Fruit fly (Drosophila melanogaster) whole organism, embryonic: Measurements from ENCODE around the gene Pgant35A.

Experiments used
- Abd-B ChIP-seq: fragments of 200-800 bp; sonication (Bioruptor generic); optimal IDR thresholded peaks from 2 replicates; lab custom pipeline; 2018; ENCODE audit warnings: missing biosample characterization, mild to moderate bottlenecking, missing genetic modification characterization, moderate library complexity
- Bgb ChIP-seq: fragments of 200-800 bp; sonication (Bioruptor generic); IDR thresholded peaks from 2 replicates; pipeline ENCODE4 v1.3.6; 2022; ENCODE audit warnings: missing biosample characterization, missing genetic modification characterization; ENCODE audit not compliant: partially characterized antibody
- Blimp-1 ChIP-seq: fragments of 200-800 bp; sonication (Bioruptor generic); optimal IDR thresholded peaks from 3 replicates; lab custom pipeline; 2018; ENCODE audit warnings: missing biosample characterization, missing genetic modification characterization, mild to moderate bottlenecking, moderate library complexity, missing genetic modification reagents
- CG13775 ChIP-seq: fragments of 200-800 bp; sonication (Bioruptor generic); optimal IDR thresholded peaks from 3 replicates; lab custom pipeline; 2017; ENCODE audit warnings: missing biosample characterization, mild to moderate bottlenecking, missing genetic modification characterization
- CG16813 ChIP-seq: fragments of 200-800 bp; sonication (Bioruptor generic); IDR thresholded peaks from 3 replicates; pipeline ENCODE4 v1.3.6; 2022; ENCODE audit warnings: missing biosample characterization, missing genetic modification characterization; ENCODE audit not compliant: partially characterized antibody
- CG17829 ChIP-seq: fragments of 200-800 bp; optimal IDR thresholded peaks from 2 replicates; lab custom pipeline; 2019; ENCODE audit warnings: missing biosample characterization, mild to moderate bottlenecking, missing genetic modification characterization, moderate library complexity
- CG18599 ChIP-seq: fragments of 200-800 bp; sonication (Bioruptor generic); optimal IDR thresholded peaks from 3 replicates; lab custom pipeline; 2017; ENCODE audit warnings: missing biosample characterization, missing genetic modification characterization, mild to moderate bottlenecking, moderate library complexity, missing genetic modification reagents
- CG2199 ChIP-seq: fragments of 200-800 bp; sonication (Bioruptor generic); IDR thresholded peaks from 3 replicates; pipeline ENCODE4 v1.3.6; 2022; ENCODE audit warnings: missing biosample characterization, missing genetic modification characterization
- CG30403 ChIP-seq: fragments of 200-800 bp; sonication (Bioruptor generic); optimal IDR thresholded peaks from 3 replicates; lab custom pipeline; 2016; ENCODE audit warnings: missing biosample characterization, missing genetic modification characterization
- CG31365 ChIP-seq: fragments of 200-800 bp; sonication (Bioruptor generic); optimal IDR thresholded peaks from 2 replicates; lab custom pipeline; 2018; ENCODE audit warnings: missing biosample characterization, mild to moderate bottlenecking, missing genetic modification characterization
- CG31441 ChIP-seq: fragments of 200-800 bp; sonication (Bioruptor generic); IDR thresholded peaks from 2 replicates; pipeline ENCODE4 v1.3.6; 2022; ENCODE audit warnings: missing biosample characterization, missing genetic modification characterization
- CG32532 ChIP-seq: fragments of 200-800 bp; sonication (Bioruptor generic); IDR thresholded peaks from 2 replicates; pipeline ENCODE4 v1.3.6; 2022; ENCODE audit warnings: missing biosample characterization, missing genetic modification characterization
- CG3281 ChIP-seq: fragments of 200-800 bp; sonication (Bioruptor generic); optimal IDR thresholded peaks from 3 replicates; lab custom pipeline; 2017; ENCODE audit warnings: missing biosample characterization, mild to moderate bottlenecking, missing genetic modification characterization
- CG3847 ChIP-seq: fragments of 200-800 bp; sonication (Bioruptor generic); IDR thresholded peaks from 2 replicates; pipeline ENCODE4 v1.3.6; 2022; ENCODE audit warnings: missing biosample characterization, missing genetic modification characterization
- CG4360 ChIP-seq: fragments of 200-800 bp; sonication (Bioruptor generic); IDR thresholded peaks from 2 replicates; pipeline ENCODE4 v1.3.6; 2022; ENCODE audit warnings: missing biosample characterization, missing genetic modification characterization
- CG6813 ChIP-seq: fragments of 200-800 bp; sonication (Bioruptor generic); optimal IDR thresholded peaks from 2 replicates; lab custom pipeline; 2017; ENCODE audit warnings: missing biosample characterization, missing genetic modification characterization, mild to moderate bottlenecking, moderate library complexity, missing genetic modification reagents
- CG7786 ChIP-seq: fragments of 200-800 bp; sonication (Bioruptor generic); optimal IDR thresholded peaks from 2 replicates; lab custom pipeline; 2016; ENCODE audit warnings: missing biosample characterization, missing genetic modification characterization
- CG8765 ChIP-seq: fragments of 200-800 bp; sonication (Bioruptor generic); IDR thresholded peaks from 2 replicates; pipeline ENCODE4 v1.3.6; 2022; ENCODE audit warnings: missing biosample characterization, missing genetic modification characterization
- CG8944 ChIP-seq: fragments of 200-800 bp; sonication (Bioruptor generic); optimal IDR thresholded peaks from 3 replicates; lab custom pipeline; 2016; ENCODE audit warnings: missing biosample characterization, missing genetic modification characterization
- CG9817 ChIP-seq: fragments of 200-800 bp; sonication (Bioruptor generic); optimal IDR thresholded peaks from 2 replicates; lab custom pipeline; 2018; ENCODE audit warnings: missing biosample characterization, mild to moderate bottlenecking, missing genetic modification characterization, moderate library complexity
- Chrac-16 ChIP-seq: fragments of 200-800 bp; sonication (Bioruptor generic); optimal IDR thresholded peaks from 3 replicates; lab custom pipeline; 2016; ENCODE audit warnings: missing biosample characterization, missing genetic modification characterization
- CoRest ChIP-seq: fragments of 200-800 bp; sonication (Bioruptor generic); optimal IDR thresholded peaks from 3 replicates; lab custom pipeline; 2018; ENCODE audit warnings: missing biosample characterization, mild to moderate bottlenecking, missing genetic modification characterization, moderate library complexity
- D ChIP-seq, 2 experiments: fragments of 200-800 bp in 1 of 2; fragments of >200 bp in 1 of 2; sonication (Bioruptor generic) in 1 of 2; optimal IDR thresholded peaks; 2 replicates in 1 of 2; 3 replicates in 1 of 2; lab custom pipeline; 2017; ENCODE audit warnings: mild to moderate bottlenecking in 1 of 2, missing biosample characterization in 1 of 2, missing genetic modification characterization in 1 of 2, missing genetic modification reagents in 1 of 2
- Dip2 ChIP-seq: fragments of 200-800 bp; sonication (Bioruptor generic); IDR thresholded peaks from 2 replicates; pipeline ENCODE4 v1.3.6; 2022; ENCODE audit warnings: missing biosample characterization, missing genetic modification characterization
- E2f1 ChIP-seq: fragments of 200-800 bp; sonication (Bioruptor generic); IDR thresholded peaks from 2 replicates; pipeline ENCODE4 v1.3.6; 2022; ENCODE audit warnings: missing biosample characterization, missing genetic modification characterization
- Fer2 ChIP-seq: fragments of 200-800 bp; sonication (Bioruptor generic); optimal IDR thresholded peaks from 2 replicates; lab custom pipeline; 2018; ENCODE audit warnings: missing biosample characterization, mild to moderate bottlenecking, missing genetic modification characterization, moderate library complexity
- Med ChIP-seq: fragments of 200-800 bp; sonication (Bioruptor generic); peaks from one replicate; lab custom pipeline; 2016; ENCODE audit warnings: missing biosample characterization, missing genetic modification characterization, mild to moderate bottlenecking, inconsistent platforms, moderate library complexity
- Nf-YC ChIP-seq: fragments of 200-800 bp; optimal IDR thresholded peaks from 3 replicates; lab custom pipeline; 2019; ENCODE audit warnings: missing biosample characterization, mild to moderate bottlenecking, missing genetic modification characterization, moderate library complexity
- Sin3A ChIP-seq: fragments of >200 bp; optimal IDR thresholded peaks from 2 replicates; lab custom pipeline; 2018
- Sox100B ChIP-seq: fragments of 200-800 bp; sonication (Bioruptor generic); optimal IDR thresholded peaks from 3 replicates; lab custom pipeline; 2018; ENCODE audit warnings: missing biosample characterization, mild to moderate bottlenecking, missing genetic modification characterization
- Ssrp ChIP-seq: fragments of 200-800 bp; sonication (Bioruptor generic); optimal IDR thresholded peaks from 2 replicates; lab custom pipeline; 2018; ENCODE audit warnings: missing biosample characterization, mild to moderate bottlenecking, missing genetic modification characterization, moderate library complexity
- Stat92E ChIP-seq, 3 experiments: fragments of >200 bp in 2 of 3; fragments of 200-800 bp in 1 of 3; sonication (Bioruptor generic) in 1 of 3; optimal IDR thresholded peaks; 2 replicates each; lab custom pipeline; 2017 to 2019; ENCODE audit warnings: missing biosample characterization in 3 of 3, missing genetic modification characterization in 3 of 3, mild to moderate bottlenecking in 1 of 3, moderate library complexity in 1 of 3
- dimm ChIP-seq: fragments of 200-800 bp; sonication (Bioruptor generic); IDR thresholded peaks from 2 replicates; pipeline ENCODE4 v1.3.6; 2022; ENCODE audit warnings: missing biosample characterization, missing genetic modification characterization
- dpn ChIP-seq, 2 experiments: fragments of 200-800 bp; sonication (Bioruptor generic); optimal IDR thresholded peaks; 3 replicates each; lab custom pipeline; 2016; ENCODE audit warnings: missing biosample characterization in 2 of 2, missing genetic modification characterization in 2 of 2
- gem ChIP-seq: fragments of 200-800 bp; sonication (Bioruptor generic); optimal IDR thresholded peaks from 2 replicates; lab custom pipeline; 2019; ENCODE audit warnings: missing biosample characterization, mild to moderate bottlenecking, missing genetic modification characterization, moderate library complexity
- grau ChIP-seq: fragments of 200-800 bp; optimal IDR thresholded peaks from 3 replicates; lab custom pipeline; 2019; ENCODE audit warnings: missing biosample characterization, mild to moderate bottlenecking, missing genetic modification characterization, moderate library complexity
- lab ChIP-seq: fragments of 200-800 bp; sonication (Bioruptor generic); optimal IDR thresholded peaks from 3 replicates; lab custom pipeline; 2017; ENCODE audit warnings: missing biosample characterization, missing genetic modification characterization, mild to moderate bottlenecking, moderate library complexity, missing genetic modification reagents
- lilli ChIP-seq: fragments of 200-800 bp; sonication (Bioruptor generic); optimal IDR thresholded peaks from 3 replicates; lab custom pipeline; 2016; ENCODE audit warnings: missing biosample characterization, missing genetic modification characterization
- prd ChIP-seq, 3 experiments: fragments of >200 bp in 2 of 3; fragments of 200-800 bp in 1 of 3; sonication (Bioruptor generic) in 1 of 3; optimal IDR thresholded peaks in 2 of 3; IDR thresholded peaks in 1 of 3; 2 replicates in 2 of 3; 3 replicates in 1 of 3; pipeline versions ENCODE4 v1.3.6 to Lab custom; 2017 to 2022; ENCODE audit warnings: missing biosample characterization in 1 of 3, missing genetic modification characterization in 1 of 3
- pzg ChIP-seq: fragments of 200-800 bp; sonication (Bioruptor generic); optimal IDR thresholded peaks from 3 replicates; lab custom pipeline; 2018; ENCODE audit warnings: missing biosample characterization, mild to moderate bottlenecking, missing genetic modification characterization, moderate library complexity
- rib ChIP-seq: fragments of 200-800 bp; sonication (Bioruptor generic); IDR thresholded peaks from 2 replicates; pipeline ENCODE4 v1.3.6; 2022; ENCODE audit warnings: missing biosample characterization, missing genetic modification characterization
- sd ChIP-seq: fragments of 200-800 bp; sonication (Bioruptor generic); optimal IDR thresholded peaks from 3 replicates; lab custom pipeline; 2018; ENCODE audit warnings: missing biosample characterization, mild to moderate bottlenecking, missing genetic modification characterization, moderate library complexity
- sr ChIP-seq: fragments of 200-800 bp; sonication (Bioruptor generic); IDR thresholded peaks from 3 replicates; pipeline ENCODE4 v1.3.6; 2022; ENCODE audit warnings: missing biosample characterization, missing genetic modification characterization
- tio ChIP-seq: fragments of 200-800 bp; sonication (Bioruptor generic); optimal IDR thresholded peaks from 2 replicates; lab custom pipeline; 2017; ENCODE audit warnings: missing biosample characterization, missing genetic modification characterization, inconsistent platforms
- tup ChIP-seq: fragments of 200-800 bp; sonication (Bioruptor generic); optimal IDR thresholded peaks from 2 replicates; lab custom pipeline; 2016; ENCODE audit warnings: missing biosample characterization, mild to moderate bottlenecking, missing genetic modification characterization, moderate library complexity
- tx ChIP-seq: fragments of 200-800 bp; sonication (Bioruptor generic); optimal IDR thresholded peaks from 2 replicates; lab custom pipeline; 2016; ENCODE audit warnings: missing biosample characterization, missing genetic modification characterization
- zfh2 ChIP-seq: fragments of 200-800 bp; sonication (Bioruptor generic); optimal IDR thresholded peaks from 2 replicates; lab custom pipeline; 2016; ENCODE audit warnings: missing biosample characterization, missing genetic modification characterization

Pgant35A gene

DNA sequence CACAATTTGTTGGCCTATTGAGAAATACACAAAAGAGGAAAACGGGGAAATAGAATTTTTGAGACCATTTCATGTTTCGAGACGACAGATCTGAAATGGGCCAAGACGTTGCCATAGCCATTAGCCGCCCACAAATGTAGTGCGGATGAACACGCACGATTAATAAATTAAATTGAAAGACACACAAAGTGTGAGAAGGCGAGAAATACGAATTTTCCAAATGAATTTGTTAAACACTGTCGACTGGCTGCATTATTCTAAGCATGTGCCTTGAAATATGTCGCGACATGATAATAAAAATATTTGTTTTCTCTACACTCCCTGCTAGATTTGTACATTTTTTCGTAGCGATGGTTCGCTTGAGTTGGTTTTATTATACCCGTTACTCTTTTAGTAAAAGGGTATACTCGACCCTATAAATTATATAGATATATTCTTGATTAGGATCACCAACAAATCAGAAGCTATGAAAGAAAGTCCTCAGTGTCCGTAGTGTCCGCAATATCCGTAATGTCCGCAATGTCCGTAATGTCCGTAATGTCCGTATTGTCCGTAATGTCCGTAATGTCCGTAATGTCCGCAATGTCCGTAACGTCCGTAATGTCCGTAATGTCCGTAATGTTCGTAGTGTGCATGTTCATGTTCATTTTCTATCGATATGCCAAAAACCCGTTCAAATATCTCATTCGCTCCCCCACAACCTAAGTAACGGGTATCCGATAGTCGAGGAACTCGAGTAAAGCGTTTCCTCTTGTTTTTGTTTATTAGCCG lies 17.6 kb downstream of the Pgant35A start (continued):
- no peak for TF ChIP-seq tup (GFP tag; lab: Kevin White, UChicago)
- peak; percentile 42; the same call in 1 of the 2 replicates for TF ChIP-seq CG3847 (GFP tag; lab: Robert Waterston, UW)
- TF ChIP-seq Fer2: no peak
- TF ChIP-seq Abd-B (GFP tag; lab: Kevin White, UChicago): peak; percentile 55
- TF ChIP-seq CG31441 (GFP tag; lab: Robert Waterston, UW): peak; percentile 64
- TF ChIP-seq CG7786 (GFP tag; lab: Kevin White, UChicago): peak; percentile 9
- no peak for TF ChIP-seq CG8765 (GFP tag; lab: Robert Waterston, UW)
- TF ChIP-seq CG30403: peak; percentile 64
- TF ChIP-seq Dip2 (GFP tag; lab: Robert Waterston, UW): no peak
- TF ChIP-seq Sox100B (GFP tag; lab: Kevin White, UChicago): peak; percentile 60
- TF ChIP-seq Ssrp (tag; lab: Kevin White, UChicago): peak; percentile 42
- TF ChIP-seq CG18599: peak; percentile 1
- peak; percentile 38 for TF ChIP-seq E2f1 (GFP tag; lab: Robert Waterston, UW)
- TF ChIP-seq prd (optimal IDR thresholded peaks at IDR 0.05; lab: Kevin White, UChicago): no peak
- TF ChIP-seq prd (GFP tag; IDR thresholded peaks at IDR 0.05; lab: Robert Waterston, UW): peak; percentile 52
- no peak for TF ChIP-seq Sin3A
- peak; percentile 40 for TF ChIP-seq CG3281
- peak; percentile 70 for TF ChIP-seq Med (GFP tag; lab: Kevin White, UChicago)
- peak; percentile 39 for TF ChIP-seq Blimp-1 (GFP tag; lab: Kevin White, UChicago)
- TF ChIP-seq CG17829 (tag; lab: Kevin White, UChicago): peak; percentile 33
- peak; percentile 9 for TF ChIP-seq Chrac-16 (GFP tag; lab: Kevin White, UChicago)
- TF ChIP-seq sr (GFP tag; lab: Robert Waterston, UW): peak; percentile 93
- TF ChIP-seq tio (GFP tag; lab: Kevin White, UChicago): peak; percentile 46
- TF ChIP-seq lab: peak; percentile 6
- TF ChIP-seq rib (GFP tag; lab: Robert Waterston, UW): no peak
- peak; percentile 16; the same call in 1 of the 2 replicates for TF ChIP-seq CG32532 (GFP tag; lab: Robert Waterston, UW)
- no peak for TF ChIP-seq Stat92E (GFP tag; optimal IDR thresholded peaks at IDR 0.05; lab: Kevin White, UChicago)
- peak; percentile 59 for TF ChIP-seq CoRest
- no peak for TF ChIP-seq CG16813
- TF ChIP-seq lilli (GFP tag; lab: Kevin White, UChicago): peak; percentile 52
- no peak for TF ChIP-seq pzg
- TF ChIP-seq Nf-YC (tag; lab: Kevin White, UChicago): peak; percentile 7
- TF ChIP-seq tx (GFP tag; lab: Kevin White, UChicago): no peak
- TF ChIP-seq CG9817 (tag; lab: Kevin White, UChicago): no peak
- TF ChIP-seq CG8944 (GFP tag; lab: Kevin White, UChicago): peak; percentile 12
- no peak for TF ChIP-seq D (optimal IDR thresholded peaks at IDR 0.05; lab: Kevin White, UChicago)
- peak; percentile 15 for TF ChIP-seq D (GFP tag; optimal IDR thresholded peaks at IDR 0.05; lab: Kevin White, UChicago)
- no peak for TF ChIP-seq dimm (GFP tag; lab: Robert Waterston, UW)
- TF ChIP-seq zfh2 (GFP tag; lab: Kevin White, UChicago): peak; percentile 34
- TF ChIP-seq grau (tag; lab: Kevin White, UChicago): peak; percentile 50
- TF ChIP-seq CG31365 (tag; lab: Kevin White, UChicago): no peak
- 0 out of 2 replicates have a peak, but pooled peaks have one; percentile 11 for TF ChIP-seq CG4360 (GFP tag; lab: Robert Waterston, UW)
- peak; percentile 91 for TF ChIP-seq sd
- peak; percentile 17 to 19 for TF ChIP-seq dpn (GFP tag; optimal IDR thresholded peaks at IDR 0.05; lab: Kevin White, UChicago)
- peak; percentile 35 for TF ChIP-seq gem (tag; lab: Kevin White, UChicago)
- peak; percentile 47 for TF ChIP-seq CG13775 (GFP tag; lab: Kevin White, UChicago)
- TF ChIP-seq CG2199 (GFP tag; lab: Robert Waterston, UW): no peak
- peak; percentile 3 for TF ChIP-seq CG6813 (GFP tag; lab: Kevin White, UChicago)
- peak; percentile 40; the same call in 1 of the 2 replicates for TF ChIP-seq Bgb (GFP tag; lab: Robert Waterston, UW)
